Worm (Caenorhabditis elegans) whole organism, midembryonic: ENCODE data around the gene crld-1.

Source experiments
- T22C8.4 ChIP-seq: fragments of 200-800 bp; sonication (Bioruptor generic); IDR thresholded peaks from 2 replicates; pipeline ENCODE4 v1.3.6; 2022; ENCODE audit warnings: missing genetic modification characterization, missing compliant biosample characterization
- cog-1 ChIP-seq: sonication (generic microtip); optimal IDR thresholded peaks from 2 replicates; lab custom pipeline; 2016; ENCODE audit warnings: missing genetic modification characterization, missing compliant biosample characterization
- flt-1 ChIP-seq: fragments of 200-800 bp; sonication (Bioruptor generic); IDR thresholded peaks from 2 replicates; pipeline ENCODE4 v1.3.6; 2022; ENCODE audit warnings: missing genetic modification characterization, missing compliant biosample characterization
- klf-2 ChIP-seq: fragments of 200-800 bp; sonication (Bioruptor generic); conservative IDR thresholded peaks from 2 replicates; pipeline ENCODE4 v1.3.6; 2022; ENCODE audit warnings: missing genetic modification reagents, missing genetic modification characterization, missing compliant biosample characterization
- med-1 ChIP-seq: sonication (generic microtip); optimal IDR thresholded peaks from 2 replicates; lab custom pipeline; 2017; ENCODE audit warnings: missing genetic modification characterization, mild to moderate bottlenecking, missing compliant biosample characterization, antibody characterized with exemption, missing genetic modification reagents; ENCODE audit not compliant: insufficient read depth
- ref-1 ChIP-seq: fragments of 200-800 bp; sonication (Bioruptor generic); conservative IDR thresholded peaks from 2 replicates; pipeline ENCODE4 v1.3.6; 2022; ENCODE audit warnings: missing genetic modification reagents, missing genetic modification characterization, missing compliant biosample characterization
- tab-1 ChIP-seq: fragments of 200-800 bp; sonication (Bioruptor generic); IDR thresholded peaks from 2 replicates; pipeline ENCODE4 v1.3.6; 2022; ENCODE audit warnings: missing genetic modification characterization, missing compliant biosample characterization
- ztf-23 ChIP-seq: fragments of 200-800 bp; sonication (Bioruptor generic); IDR thresholded peaks from 2 replicates; pipeline ENCODE4 v1.3.6; 2022; ENCODE audit warnings: missing genetic modification reagents, missing genetic modification characterization, missing compliant biosample characterization
- ztf-29 ChIP-seq: fragments of 200-800 bp; sonication (Bioruptor generic); IDR thresholded peaks from 2 replicates; pipeline ENCODE4 v1.3.6; 2022; ENCODE audit warnings: missing genetic modification reagents, missing genetic modification characterization, missing compliant biosample characterization

The crld-1 gene

ce11 chrIV:13121396-13121795 is 32.8 kb downstream of the crld-1 start:
- TF ChIP-seq ztf-23 (GFP tag; lab: Robert Waterston, UW) (no peak), ref-1 (GFP tag; lab: Robert Waterston, UW) (no peak), med-1 (GFP tag; lab: Kevin White, UChicago) (no peak), T22C8.4 (GFP tag; lab: Robert Waterston, UW) (no peak), tab-1 (no peak), flt-1 (GFP tag; lab: Robert Waterston, UW) (no peak), klf-2 (no peak), cog-1 (tag; lab: Kevin White, UChicago) (no peak), ztf-29 (GFP tag; lab: Robert Waterston, UW) (no peak)

DNA sequence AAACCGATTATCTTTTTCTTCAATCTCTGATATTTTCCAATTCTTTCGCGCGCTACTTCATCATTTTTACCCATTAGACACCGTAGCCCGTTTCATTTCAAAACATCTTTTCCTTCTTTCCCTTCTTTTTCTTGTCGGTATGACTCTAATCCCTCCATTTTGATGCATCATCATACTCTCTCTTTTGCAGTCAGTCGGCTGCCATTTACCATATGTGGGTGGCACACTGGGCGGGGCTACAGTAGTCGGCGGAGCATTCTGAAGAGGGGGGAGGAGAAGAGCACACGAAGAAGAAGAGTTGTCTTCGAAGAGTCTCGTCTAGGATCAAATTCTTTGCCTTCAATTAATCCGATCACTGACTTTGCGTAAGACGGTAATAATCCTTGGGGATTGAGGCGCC is 35.4 kb downstream of the crld-1 start, which contains the start of gene unc-30:
unc-30 (plus strand) TSS at position 184 of the 400 bp plus-strand sequence.
- no peak for TF ChIP-seq T22C8.4 (GFP tag; lab: Robert Waterston, UW)
- no peak for TF ChIP-seq cog-1 (tag; lab: Kevin White, UChicago)
- no peak for TF ChIP-seq med-1 (GFP tag; lab: Kevin White, UChicago)
- TF ChIP-seq ztf-23 (GFP tag; lab: Robert Waterston, UW), result no peak
- TF ChIP-seq ref-1 (GFP tag; lab: Robert Waterston, UW), result no peak
- no peak for TF ChIP-seq tab-1
- no peak for TF ChIP-seq flt-1 (GFP tag; lab: Robert Waterston, UW)
- no peak for TF ChIP-seq ztf-29 (GFP tag; lab: Robert Waterston, UW)
- no peak for TF ChIP-seq klf-2

- TF ChIP-seq flt-1 (GFP tag; lab: Robert Waterston, UW), result no peak
- no peak for TF ChIP-seq med-1 (GFP tag; lab: Kevin White, UChicago)
- TF ChIP-seq T22C8.4 (GFP tag; lab: Robert Waterston, UW), result no peak
- no peak for TF ChIP-seq tab-1
- no peak for TF ChIP-seq klf-2
- TF ChIP-seq ref-1 (GFP tag; lab: Robert Waterston, UW), result no peak
Measured at ce11 chrIV:13116679-13117078, 37.6 kb downstream of the crld-1 start.

- no peak for TF ChIP-seq ztf-29 (GFP tag; lab: Robert Waterston, UW)
- no peak for TF ChIP-seq klf-2
- TF ChIP-seq flt-1 (GFP tag; lab: Robert Waterston, UW), result no peak
- no peak for TF ChIP-seq ztf-23 (GFP tag; lab: Robert Waterston, UW)
- TF ChIP-seq med-1 (GFP tag; lab: Kevin White, UChicago), result no peak
- TF ChIP-seq cog-1 (tag; lab: Kevin White, UChicago), result no peak
- TF ChIP-seq tab-1, result no peak
- TF ChIP-seq T22C8.4 (GFP tag; lab: Robert Waterston, UW), result no peak
- TF ChIP-seq ref-1 (GFP tag; lab: Robert Waterston, UW), result no peak
Measured at ce11 chrIV:13112982-13113381, 41.3 kb downstream of the crld-1 start, which contains the start of gene best-2. Gene best-2 (minus strand): TSS chrIV:13113082.

DNA sequence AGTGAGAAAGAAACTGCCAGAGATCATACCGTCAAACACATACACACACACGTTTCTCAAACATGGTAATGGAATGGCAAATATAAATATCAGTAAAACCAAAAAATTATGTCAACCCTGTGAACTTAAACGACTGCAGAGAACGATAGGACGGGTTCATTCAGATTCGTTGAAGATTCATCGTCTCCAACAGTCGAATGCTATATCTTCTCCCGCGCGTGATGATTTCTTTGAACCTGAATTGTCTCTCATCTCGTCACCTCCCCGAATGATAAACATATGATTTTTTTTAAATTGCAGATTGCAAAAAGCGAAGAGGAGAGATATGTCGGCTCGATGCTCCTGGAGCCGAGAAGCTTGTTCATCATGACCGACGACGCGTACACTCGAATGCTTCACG is 43.4 kb downstream of the crld-1 start:
- TF ChIP-seq ref-1 (GFP tag; lab: Robert Waterston, UW) (no peak), flt-1 (GFP tag; lab: Robert Waterston, UW) (no peak), T22C8.4 (GFP tag; lab: Robert Waterston, UW) (no peak), med-1 (GFP tag; lab: Kevin White, UChicago) (no peak), cog-1 (tag; lab: Kevin White, UChicago) (no peak), ztf-29 (GFP tag; lab: Robert Waterston, UW) (no peak), ztf-23 (GFP tag; lab: Robert Waterston, UW) (no peak), klf-2 (no peak), tab-1 (no peak)

DNA sequence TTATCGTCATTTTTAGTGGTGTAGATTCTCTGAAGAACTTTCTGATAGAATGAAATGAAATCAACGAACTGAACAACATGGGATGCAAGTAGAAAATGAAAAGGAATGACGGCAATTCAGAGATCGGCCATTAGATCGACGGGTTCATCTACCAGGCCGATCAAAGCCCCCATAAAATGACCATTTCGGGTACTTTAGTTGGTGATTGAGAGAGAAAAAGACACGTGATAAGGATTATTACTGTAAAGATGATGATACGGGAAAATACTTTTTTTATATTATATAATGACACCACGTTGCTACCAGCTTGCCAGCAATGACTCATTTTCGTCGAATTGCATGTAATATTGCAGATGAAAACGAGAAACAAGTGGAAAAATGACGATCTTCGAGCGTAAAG is 44.5 kb downstream of the crld-1 start, which contains the start of gene best-1:
best-1 (minus strand) TSS at position 29 of the 400 bp plus-strand sequence.
- TF ChIP-seq cog-1 (tag; lab: Kevin White, UChicago), result no peak
- TF ChIP-seq ztf-29 (GFP tag; lab: Robert Waterston, UW), result no peak
- TF ChIP-seq flt-1 (GFP tag; lab: Robert Waterston, UW), result no peak
- TF ChIP-seq ztf-23 (GFP tag; lab: Robert Waterston, UW), result no peak
- TF ChIP-seq med-1 (GFP tag; lab: Kevin White, UChicago), result no peak
- TF ChIP-seq tab-1, result no peak
- TF ChIP-seq T22C8.4 (GFP tag; lab: Robert Waterston, UW), result no peak

DNA sequence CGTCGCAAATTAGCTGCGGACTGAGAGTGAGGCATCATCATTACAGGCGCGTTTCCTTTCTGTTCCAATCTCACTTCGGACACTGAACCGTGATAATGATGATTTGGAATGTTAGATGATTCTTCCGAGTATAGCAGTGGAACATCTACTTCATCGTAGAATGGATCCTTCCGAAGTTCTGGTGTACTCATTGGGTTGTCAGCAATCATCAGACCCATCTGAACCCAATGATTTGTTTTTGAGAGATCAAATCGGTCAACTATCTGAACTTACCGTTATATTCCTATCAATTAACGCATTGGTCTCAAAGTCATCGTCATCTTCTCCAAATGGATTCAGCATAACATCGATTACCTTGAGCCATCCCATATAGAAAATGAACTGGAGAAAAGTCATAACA is 45.8 kb downstream of the crld-1 start:
- TF ChIP-seq T22C8.4 (GFP tag; lab: Robert Waterston, UW) (no peak), flt-1 (GFP tag; lab: Robert Waterston, UW) (no peak), ztf-23 (GFP tag; lab: Robert Waterston, UW) (no peak), cog-1 (tag; lab: Kevin White, UChicago) (no peak), klf-2 (no peak)

DNA sequence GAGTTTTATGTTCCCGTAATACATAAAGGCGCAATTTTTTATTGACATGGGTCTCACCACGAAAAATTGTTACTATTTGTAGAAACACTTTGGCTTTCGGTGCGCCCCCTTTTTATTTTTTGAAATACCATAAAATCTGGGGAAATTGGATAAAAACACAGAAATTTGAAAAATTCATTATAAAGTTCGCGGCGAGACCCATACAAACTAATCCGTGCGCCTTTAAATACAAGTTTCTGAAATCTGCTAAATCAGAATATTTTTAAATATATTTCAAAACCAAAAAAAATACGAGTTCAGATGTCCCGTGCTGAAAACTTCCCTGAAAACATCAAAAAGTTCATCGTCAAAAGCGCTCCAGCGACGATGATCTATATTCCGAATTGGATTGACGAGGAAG is 46.9 kb downstream of the crld-1 start, which contains the start of gene B0564.2:
B0564.2 (plus strand) TSS at position 301 of the 400 bp plus-strand sequence.
- TF ChIP-seq T22C8.4 (GFP tag; lab: Robert Waterston, UW), result no peak
- TF ChIP-seq klf-2, result no peak
- TF ChIP-seq ref-1 (GFP tag; lab: Robert Waterston, UW), result no peak
- TF ChIP-seq flt-1 (GFP tag; lab: Robert Waterston, UW), result no peak
- no peak for TF ChIP-seq ztf-29 (GFP tag; lab: Robert Waterston, UW)
- TF ChIP-seq med-1 (GFP tag; lab: Kevin White, UChicago), result no peak
- TF ChIP-seq tab-1, result no peak
- TF ChIP-seq cog-1 (tag; lab: Kevin White, UChicago), result no peak
- no peak for TF ChIP-seq ztf-23 (GFP tag; lab: Robert Waterston, UW)

DNA sequence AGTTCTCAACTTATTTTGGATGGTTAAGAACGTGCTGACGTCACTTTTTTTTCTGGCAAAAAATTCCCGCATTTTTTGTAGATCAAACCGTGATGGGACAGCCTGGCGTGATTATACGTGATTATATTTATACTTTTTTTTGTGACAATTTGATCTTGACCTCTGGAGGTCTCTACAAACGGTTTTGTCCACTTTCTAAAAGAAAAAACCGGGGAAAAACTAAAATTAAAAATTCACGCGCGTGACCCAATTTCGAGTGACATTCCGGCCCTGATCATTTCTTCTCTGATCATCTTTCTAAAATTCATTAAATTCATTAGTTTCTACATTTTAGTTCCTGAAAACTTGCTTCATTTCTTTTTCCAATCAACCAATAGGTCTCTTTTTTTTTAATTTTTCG is 49.3 kb downstream of the crld-1 start, which contains the start of gene rde-11:
rde-11 (plus strand) TSS at position 301 of the 400 bp plus-strand sequence.
- TF ChIP-seq ref-1 (GFP tag; lab: Robert Waterston, UW) (no peak), flt-1 (GFP tag; lab: Robert Waterston, UW) (no peak), ztf-29 (GFP tag; lab: Robert Waterston, UW) (no peak), T22C8.4 (GFP tag; lab: Robert Waterston, UW) (no peak), tab-1 (no peak)
